Fruit fly (Drosophila melanogaster) S2 (cell line): ENCODE measurements around the gene Srp54.

Experiments
- CG8478 ChIP-seq: fragments of >200 bp; optimal IDR thresholded peaks from 2 replicates; lab custom pipeline; 2018
- CTCF ChIP-seq, 2 experiments: fragments of >200 bp; optimal IDR thresholded peaks; 2 replicates each; lab custom pipeline; 2018

DNA sequence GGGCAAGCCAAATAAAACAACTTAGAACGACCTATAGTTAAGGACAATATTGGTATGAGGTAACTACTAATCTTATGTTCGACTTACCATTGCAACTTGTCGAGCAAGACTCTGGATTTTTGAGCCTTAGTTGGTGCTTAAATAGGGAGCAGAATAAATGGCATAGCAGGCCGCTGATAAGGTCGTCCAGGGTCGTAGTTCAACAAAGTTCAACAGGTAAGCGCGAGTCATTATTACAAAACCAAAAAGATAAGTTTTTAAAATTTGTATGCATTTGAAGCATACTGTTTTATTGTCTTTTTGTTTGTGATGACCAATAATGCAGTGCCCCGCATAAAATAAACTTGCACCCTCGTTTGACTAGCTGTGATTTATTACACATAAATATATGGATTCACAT is 9.7 kb upstream of the Srp54 start, which contains the start of gene Muc30E:
- TF ChIP-seq CTCF (optimal IDR thresholded peaks at IDR 0.05; lab: Kevin White, UChicago) (no peak), CG8478 (no peak)
